Worm (Caenorhabditis elegans): Measurements from ENCODE around the gene F47B8.3.

DNA sequence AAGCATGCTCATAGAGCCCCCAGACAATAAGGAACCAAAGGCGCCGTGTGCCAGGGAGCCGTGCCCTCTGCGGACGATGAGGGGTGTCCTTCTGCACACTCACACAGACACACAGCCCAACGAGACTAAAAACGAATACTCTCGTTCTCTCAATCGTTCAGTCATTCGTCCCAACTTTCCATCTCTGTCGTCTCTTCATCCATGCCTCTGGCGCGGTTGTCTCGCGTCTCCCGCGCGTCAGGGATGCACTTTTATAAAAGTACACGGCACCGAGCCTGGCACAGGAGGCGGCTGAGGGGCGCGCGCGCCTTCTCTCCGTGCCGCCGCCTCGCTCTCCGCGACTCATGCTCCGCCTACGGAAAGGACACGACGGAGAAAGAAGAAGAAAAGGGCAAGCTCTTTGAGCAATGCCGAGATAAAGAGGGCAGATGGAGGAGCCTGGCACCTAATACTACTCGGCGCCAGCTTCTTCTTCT is 43.7 kb upstream of the F47B8.3 start:
- TF ChIP-seq unc-86 (tag; optimal IDR thresholded peaks at IDR 0.05) (no peak), elt-4 (tag; optimal IDR thresholded peaks at IDR 0.05) (no peak), ceh-22 (tag; optimal IDR thresholded peaks at IDR 0.05) (no peak), tbx-7 (tag; optimal IDR thresholded peaks at IDR 0.05) (no peak), unc-55 (GFP tag; optimal IDR thresholded peaks at IDR 0.05) (no peak), hlh-30 (tag; optimal IDR thresholded peaks at IDR 0.05; ENCODE audit: insufficient read depth) (no peak), madf-2 (tag; optimal IDR thresholded peaks at IDR 0.05) (no peak), pqm-1 (tag; optimal IDR thresholded peaks at IDR 0.05) (no peak), ceh-24 (tag; optimal IDR thresholded peaks at IDR 0.05) (no peak), F13H6.1 (tag; optimal IDR thresholded peaks at IDR 0.05) (no peak), ama-1 (optimal IDR thresholded peaks at IDR 0.05) (no peak), sox-4 (tag; optimal IDR thresholded peaks at IDR 0.05) (no peak)

Measured in whole organism, late embryonic.